Worm (Caenorhabditis elegans) whole organism, late embryonic: Measurements from ENCODE around the gene F41H8.2.
"Not testable (repeated sequence)": the region's sequence is repeated elsewhere in the genome, so short reads cannot be mapped to it uniquely, and the experiment has no call there.

Experiments
- K09A11.1 ChIP-seq: sonication (generic microtip); optimal IDR thresholded peaks from 2 replicates; lab custom pipeline; 2017; ENCODE audit warnings: antibody characterized with exemption, mild to moderate bottlenecking, missing genetic modification characterization, missing compliant biosample characterization; ENCODE audit not compliant: insufficient read depth
- ceh-34 ChIP-seq: sonication (generic microtip); optimal IDR thresholded peaks from 2 replicates; lab custom pipeline; 2016; ENCODE audit warnings: mild to moderate bottlenecking, missing genetic modification characterization, missing compliant biosample characterization
- nhr-11 ChIP-seq: fragments of 150-350 bp; optimal IDR thresholded peaks from 2 replicates; lab custom pipeline; 2014; ENCODE audit warnings: missing biosample characterization, missing genetic modification characterization
- pha-4 ChIP-seq: fragments of 150-350 bp; optimal IDR thresholded peaks from 2 replicates; lab custom pipeline; 2018; ENCODE audit warnings: missing biosample characterization, missing genetic modification reagents, missing genetic modification characterization
- pqm-1 ChIP-seq: sonication (generic microtip); optimal IDR thresholded peaks from 2 replicates; lab custom pipeline; 2016; ENCODE audit warnings: missing genetic modification characterization, missing compliant biosample characterization

- TF ChIP-seq nhr-11 (tag; lab: Kevin White, UChicago); pqm-1; ceh-34; pha-4 (tag; lab: Kevin White, UChicago); K09A11.1: not testable (repeated sequence)
Measured at ce11 chrV:838984-839471, 12.8 kb downstream of the F41H8.2 start, which contains the start of the genes K09C6.7 and K09C6.10.
